Fruit fly (Drosophila melanogaster) whole organism, prepupa: ENCODE data around the gene blot.

Experiments
- CG11902 ChIP-seq: fragments of 200-800 bp; sonication (Bioruptor generic); optimal IDR thresholded peaks from 3 replicates; lab custom pipeline; 2016; ENCODE audit warnings: missing biosample characterization, missing genetic modification characterization
- CG3919 ChIP-seq: fragments of 200-800 bp; sonication (Bioruptor generic); optimal IDR thresholded peaks from 3 replicates; lab custom pipeline; 2016; ENCODE audit warnings: missing biosample characterization, missing genetic modification characterization
- CG4318 ChIP-seq: fragments of 200-800 bp; sonication (Bioruptor generic); optimal IDR thresholded peaks from 3 replicates; lab custom pipeline; 2017; ENCODE audit warnings: missing biosample characterization, mild to moderate bottlenecking, missing genetic modification characterization
- Eip75B ChIP-seq: fragments of 200-800 bp; sonication (Bioruptor generic); optimal IDR thresholded peaks from 3 replicates; lab custom pipeline; 2016; ENCODE audit warnings: missing biosample characterization, missing genetic modification characterization
- Eip93F ChIP-seq: fragments of 200-800 bp; sonication (Bioruptor generic); optimal IDR thresholded peaks from 2 replicates; lab custom pipeline; 2016; ENCODE audit warnings: missing biosample characterization, mild to moderate bottlenecking, missing genetic modification characterization
- Ets96B ChIP-seq: fragments of 200-800 bp; optimal IDR thresholded peaks from 2 replicates; lab custom pipeline; 2019; ENCODE audit warnings: missing biosample characterization, mild to moderate bottlenecking, missing genetic modification characterization, moderate library complexity
- Gug ChIP-seq: fragments of 200-800 bp; sonication (Bioruptor generic); IDR thresholded peaks from 2 replicates; pipeline ENCODE4 v1.3.6; 2022; ENCODE audit warnings: missing biosample characterization, missing genetic modification characterization
- Lpt ChIP-seq: fragments of 200-800 bp; sonication (Bioruptor generic); optimal IDR thresholded peaks from 3 replicates; lab custom pipeline; 2016; ENCODE audit warnings: missing biosample characterization, missing genetic modification characterization
- Sox102F ChIP-seq: fragments of 200-800 bp; sonication (Bioruptor generic); optimal IDR thresholded peaks from 2 replicates; lab custom pipeline; 2016; ENCODE audit warnings: missing biosample characterization, mild to moderate bottlenecking, missing genetic modification characterization
- cyc ChIP-seq: fragments of 200-800 bp; sonication (Bioruptor generic); optimal IDR thresholded peaks from 3 replicates; lab custom pipeline; 2016; ENCODE audit warnings: missing biosample characterization, missing genetic modification characterization
- fd59A ChIP-seq: fragments of 200-800 bp; sonication (Bioruptor generic); optimal IDR thresholded peaks from 2 replicates; lab custom pipeline; 2017; ENCODE audit warnings: missing biosample characterization, mild to moderate bottlenecking, missing genetic modification characterization, missing genetic modification reagents
- fd85E ChIP-seq: fragments of 200-800 bp; sonication (Bioruptor generic); optimal IDR thresholded peaks from 3 replicates; lab custom pipeline; 2016; ENCODE audit warnings: missing biosample characterization, missing genetic modification characterization
- lz ChIP-seq: fragments of 200-800 bp; sonication (Bioruptor generic); optimal IDR thresholded peaks from 3 replicates; lab custom pipeline; 2016; ENCODE audit warnings: missing biosample characterization, missing genetic modification characterization
- vri ChIP-seq: fragments of 200-800 bp; sonication (Bioruptor generic); optimal IDR thresholded peaks from 3 replicates; lab custom pipeline; 2016; ENCODE audit warnings: missing biosample characterization, mild to moderate bottlenecking, missing genetic modification characterization

- TF ChIP-seq CG4318 (no peak), vri (GFP tag; lab: Kevin White, UChicago) (no peak), Ets96B (tag; lab: Kevin White, UChicago) (no peak), Eip75B (GFP tag; lab: Kevin White, UChicago) (no peak), Sox102F (GFP tag; lab: Kevin White, UChicago) (no peak), cyc (no peak), fd59A (no peak), lz (GFP tag; lab: Kevin White, UChicago) (no peak), CG11902 (no peak), Gug (no peak), fd85E (no peak), CG3919 (GFP tag; lab: Kevin White, UChicago) (no peak), Lpt (no peak), Eip93F (GFP tag; lab: Kevin White, UChicago) (no peak)
These were observed 2.1 kb downstream of the blot start for dm6 chr3L:17419103-17419741.
